Fruit fly (Drosophila melanogaster) whole organism: ENCODE data around the gene CG31538.

Experiments
- EcR ChIP-seq, 2 experiments: fragments of >200 bp; optimal IDR thresholded peaks; 2 replicates each; lab custom pipeline; 2017; ENCODE audit warnings: missing biosample characterization in 2 of 2, missing genetic modification characterization in 2 of 2, missing genetic modification reagents in 2 of 2
- pan ChIP-seq: fragments of >200 bp; optimal IDR thresholded peaks from 2 replicates; lab custom pipeline; 2017
- psq ChIP-seq: fragments of >200 bp; optimal IDR thresholded peaks from 2 replicates; lab custom pipeline; 2017

dm6 chr3R:5281094-5281493 is 3.5 kb upstream of the CG31538 start:
- no peak for TF ChIP-seq EcR (GFP tag; optimal IDR thresholded peaks at IDR 0.05; lab: Kevin White, UChicago)
- TF ChIP-seq psq (lab: Kevin White, UChicago), result no peak
- peak; percentile 53 for TF ChIP-seq pan (lab: Kevin White, UChicago)
